Worm (Caenorhabditis elegans) whole organism, L4/young adult: Measurements from ENCODE around the gene nas-19.
"Not testable (repeated sequence)": the region's sequence is repeated elsewhere in the genome, so short reads cannot be mapped to it uniquely, and the experiment has no call there.

Experiments
- W03F9.2 ChIP-seq: fragments of 150-350 bp; optimal IDR thresholded peaks from 2 replicates; lab custom pipeline; 2014; ENCODE audit warnings: missing biosample characterization, missing genetic modification characterization
- dao-5 ChIP-seq: sonication (generic microtip); optimal IDR thresholded peaks from 2 replicates; lab custom pipeline; 2016; ENCODE audit warnings: missing genotype, missing genetic modification characterization, moderate library complexity, missing compliant biosample characterization
- him-1 ChIP-seq: sonication (generic microtip); optimal IDR thresholded peaks from 2 replicates; lab custom pipeline; 2016; ENCODE audit warnings: missing genotype, missing genetic modification reagents, missing genetic modification characterization, missing compliant biosample characterization

Gene nas-19

ce11 chrV:11415059-11415458 lies 12.5 kb upstream of the nas-19 start, which contains the start of gene deg-3:
TSS of gene deg-3 (minus strand) at chrV:11415159.
- no peak for TF ChIP-seq dao-5 (tag; lab: Kevin White, UChicago)
- no peak for TF ChIP-seq W03F9.2 (tag; lab: Kevin White, UChicago)
- TF ChIP-seq him-1 (tag; lab: Kevin White, UChicago): no peak

- TF ChIP-seq him-1 (tag; lab: Kevin White, UChicago): no peak
- no peak for TF ChIP-seq W03F9.2 (tag; lab: Kevin White, UChicago)
- TF ChIP-seq dao-5 (tag; lab: Kevin White, UChicago): no peak
Measured at ce11 chrV:11412125-11412524, 9.6 kb upstream of the nas-19 start.

- TF ChIP-seq him-1 (tag; lab: Kevin White, UChicago) (no peak), W03F9.2 (tag; lab: Kevin White, UChicago) (no peak), dao-5 (tag; lab: Kevin White, UChicago) (no peak)
Measured at ce11 chrV:11410902-11411561, 8.5 kb upstream of the nas-19 start, which contains the start of the genes K03B8.8 and grl-3. TSS of gene K03B8.8 (minus strand) at chrV:11411002. TSS of gene grl-3 (plus strand) at chrV:11411511.

- no peak for TF ChIP-seq dao-5 (tag; lab: Kevin White, UChicago)
- TF ChIP-seq W03F9.2 (tag; lab: Kevin White, UChicago): no peak
- no peak for TF ChIP-seq him-1 (tag; lab: Kevin White, UChicago)
Measured at ce11 chrV:11407251-11407650, 4.7 kb upstream of the nas-19 start, which contains the start of gene K03B8.6. TSS of gene K03B8.6 (plus strand) at chrV:11407584.

ce11 chrV:11403702-11404101 lies 1.2 kb upstream of the nas-19 start:
- no peak for TF ChIP-seq dao-5 (tag; lab: Kevin White, UChicago)
- no peak for TF ChIP-seq him-1 (tag; lab: Kevin White, UChicago)
- TF ChIP-seq W03F9.2 (tag; lab: Kevin White, UChicago): no peak

ce11 chrV:11403059-11403458 lies 549 bp upstream of the nas-19 start:
- no peak for TF ChIP-seq dao-5 (tag; lab: Kevin White, UChicago)
- no peak for TF ChIP-seq him-1 (tag; lab: Kevin White, UChicago)
- no peak for TF ChIP-seq W03F9.2 (tag; lab: Kevin White, UChicago)

- TF ChIP-seq him-1 (tag; lab: Kevin White, UChicago) (no peak), dao-5 (tag; lab: Kevin White, UChicago) (no peak), W03F9.2 (tag; lab: Kevin White, UChicago) (no peak)
Measured at ce11 chrV:11398616-11399015, 3.9 kb downstream of the nas-19 start, which contains the start of gene nas-17. TSS of gene nas-17 (plus strand) at chrV:11398916.

- TF ChIP-seq dao-5, him-1, W03F9.2 (tag; lab: Kevin White, UChicago): not testable (repeated sequence)
Measured at ce11 chrV:11396134-11396533, 6.4 kb downstream of the nas-19 start, which contains the start of gene nas-18. TSS of gene nas-18 (plus strand) at chrV:11396434.

ce11 chrV:11395024-11395423 lies 7.5 kb downstream of the nas-19 start, which contains the start of gene K03B8.4:
TSS of gene K03B8.4 (minus strand) at chrV:11395124.
- not testable (repeated sequence) for TF ChIP-seq dao-5, W03F9.2, him-1 (tag; lab: Kevin White, UChicago)

- TF ChIP-seq dao-5 (tag; lab: Kevin White, UChicago) (no peak), W03F9.2 (tag; lab: Kevin White, UChicago) (no peak), him-1 (tag; lab: Kevin White, UChicago) (no peak)
Measured at ce11 chrV:11392020-11392419, 10.5 kb downstream of the nas-19 start, which contains the start of gene nas-16. TSS of gene nas-16 (plus strand) at chrV:11392320.

ce11 chrV:11390394-11390793 lies 12.1 kb downstream of the nas-19 start, which contains the start of the genes K03B8.11 and K03B8.14:
TSS of gene K03B8.11 (minus strand) at chrV:11390494.
TSS of gene K03B8.14 (plus strand) at chrV:11390503.
- no peak for TF ChIP-seq him-1 (tag; lab: Kevin White, UChicago)
- TF ChIP-seq dao-5 (tag; lab: Kevin White, UChicago): no peak
- no peak for TF ChIP-seq W03F9.2 (tag; lab: Kevin White, UChicago)

ce11 chrV:11389776-11390175 lies 12.7 kb downstream of the nas-19 start, which contains the start of gene col-155:
TSS of gene col-155 (minus strand) at chrV:11389876.
- no peak for TF ChIP-seq W03F9.2 (tag; lab: Kevin White, UChicago)
- no peak for TF ChIP-seq him-1 (tag; lab: Kevin White, UChicago)
- TF ChIP-seq dao-5 (tag; lab: Kevin White, UChicago): no peak

- no peak for TF ChIP-seq dao-5 (tag; lab: Kevin White, UChicago)
- TF ChIP-seq him-1 (tag; lab: Kevin White, UChicago): no peak
- no peak for TF ChIP-seq W03F9.2 (tag; lab: Kevin White, UChicago)
Measured at ce11 chrV:11386428-11386827, 16.1 kb downstream of the nas-19 start, which contains the start of gene F55C10.4. TSS of gene F55C10.4 (plus strand) at chrV:11386728.
